Worm (Caenorhabditis elegans): ENCODE results near the gene ugt-3.

DNA sequence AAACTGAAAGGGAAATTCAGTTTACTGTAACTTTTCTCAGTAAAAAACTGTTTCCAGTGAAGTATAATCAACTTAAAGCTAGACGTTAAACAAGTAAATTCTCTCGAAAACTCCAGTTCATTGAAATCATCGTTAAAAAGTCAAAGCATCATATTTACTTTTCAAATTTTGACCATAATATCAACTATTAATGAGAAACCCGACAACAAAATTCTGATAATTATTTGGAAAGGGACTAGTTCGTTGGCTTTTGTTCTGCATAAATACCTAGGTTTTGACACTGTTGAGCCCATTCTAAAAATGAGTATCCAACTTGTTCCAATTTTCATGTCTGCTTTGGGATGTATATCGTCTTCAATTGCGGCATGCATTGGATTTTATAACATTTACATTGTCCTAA is 6.1 kb upstream of the ugt-3 start, which contains the start of gene ZC443.7:
- TF ChIP-seq ceh-9 (tag; optimal IDR thresholded peaks at IDR 0.05) (no peak), unc-86 (tag; optimal IDR thresholded peaks at IDR 0.05) (no peak), ceh-30 (tag; optimal IDR thresholded peaks at IDR 0.05) (no peak), ama-1 (optimal IDR thresholded peaks at IDR 0.05) (no peak), tbx-7 (tag; optimal IDR thresholded peaks at IDR 0.05) (no peak), pros-1 (tag; optimal IDR thresholded peaks at IDR 0.05) (no peak), C38D4.7 (GFP tag; optimal IDR thresholded peaks at IDR 0.05) (no peak), syd-9 (tag; optimal IDR thresholded peaks at IDR 0.05) (no peak), pag-3 (tag; optimal IDR thresholded peaks at IDR 0.05; ENCODE audit: borderline replicate concordance) (no peak), pha-4 (tag; optimal IDR thresholded peaks at IDR 0.05) (no peak), fkh-10 (GFP tag; optimal IDR thresholded peaks at IDR 0.05) (no peak)
